Fruit fly (Drosophila melanogaster) whole organism: Measurements from ENCODE around the gene UbcE2H.

Experiments
- CG8478 ChIP-seq: fragments of >200 bp; optimal IDR thresholded peaks from 2 replicates; lab custom pipeline; 2018; ENCODE audit warnings: inconsistent platforms
- EcR ChIP-seq, 2 experiments: fragments of >200 bp; optimal IDR thresholded peaks; 2 replicates each; lab custom pipeline; 2017; ENCODE audit warnings: missing biosample characterization in 2 of 2, missing genetic modification characterization in 2 of 2, missing genetic modification reagents in 2 of 2
- psq ChIP-seq: fragments of >200 bp; optimal IDR thresholded peaks from 2 replicates; lab custom pipeline; 2017
- usp ChIP-seq: fragments of >200 bp; optimal IDR thresholded peaks from 2 replicates; lab custom pipeline; 2017; ENCODE audit warnings: missing biosample characterization, missing genetic modification characterization, mixed read lengths

DNA sequence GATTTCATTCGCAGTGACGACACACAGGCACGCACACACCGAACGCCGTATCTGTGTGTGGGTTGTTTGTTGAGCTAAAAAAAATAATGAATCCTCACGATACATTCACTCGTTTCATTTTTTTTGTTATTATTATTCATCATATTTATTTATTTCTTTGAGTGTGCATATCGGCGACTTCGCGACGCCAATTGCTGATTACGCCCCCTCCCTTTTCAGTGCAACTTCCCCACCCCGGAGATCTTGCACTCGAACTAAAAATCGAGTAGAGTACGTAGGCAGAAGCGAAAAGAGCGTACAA is 31.7 kb downstream of the UbcE2H start:
- no peak for TF ChIP-seq CG8478
- no peak for TF ChIP-seq usp (GFP tag; lab: Kevin White, UChicago)
- TF ChIP-seq psq (lab: Kevin White, UChicago) = no peak
- TF ChIP-seq EcR (GFP tag; optimal IDR thresholded peaks at IDR 0.05; lab: Kevin White, UChicago) = no peak
